Worm (Caenorhabditis elegans) whole organism, L1 larva: ENCODE data around the gene ZK154.4.
A peak's percentile ranks its signal among the peaks of the same experiment; 100 is the strongest.

ENCODE experiments used
- C04F5.9 ChIP-seq: sonication (generic microtip); optimal IDR thresholded peaks from 2 replicates; lab custom pipeline; 2016; ENCODE audit warnings: missing genetic modification characterization, missing compliant biosample characterization
- C16A3.4 ChIP-seq: fragments of 150-350 bp; optimal IDR thresholded peaks from 2 replicates; lab custom pipeline; 2014; ENCODE audit warnings: missing biosample characterization, missing genetic modification characterization
- C34B4.2 ChIP-seq: sonication (generic microtip); optimal IDR thresholded peaks from 2 replicates; lab custom pipeline; 2017; ENCODE audit warnings: mild to moderate bottlenecking, missing genetic modification characterization, missing compliant biosample characterization
- aha-1 ChIP-seq: fragments of 150-350 bp; optimal IDR thresholded peaks from 2 replicates; lab custom pipeline; 2014; ENCODE audit warnings: missing biosample characterization, missing genetic modification characterization
- aly-2 ChIP-seq: fragments of 150-350 bp; optimal IDR thresholded peaks from 2 replicates; lab custom pipeline; 2014; ENCODE audit warnings: missing biosample characterization, missing genetic modification characterization
- ama-1 ChIP-seq: fragments of 150-350 bp; optimal IDR thresholded peaks from 2 replicates; lab custom pipeline; 2014
- blmp-1 ChIP-seq: fragments of 150-350 bp; optimal IDR thresholded peaks from 2 replicates; lab custom pipeline; 2014; ENCODE audit warnings: missing biosample characterization, missing genetic modification characterization
- ceh-8 ChIP-seq: fragments of 200-800 bp; sonication (Bioruptor generic); optimal IDR thresholded peaks from 2 replicates; lab custom pipeline; 2018; ENCODE audit warnings: mild to moderate bottlenecking, missing genetic modification characterization, moderate library complexity, missing compliant biosample characterization
- ceh-88 ChIP-seq: fragments of 200-800 bp; sonication (Bioruptor generic); IDR thresholded peaks from 2 replicates; pipeline ENCODE4 v1.3.6; 2022; ENCODE audit warnings: missing genetic modification characterization, missing compliant biosample characterization
- ces-1 ChIP-seq: fragments of 150-350 bp; optimal IDR thresholded peaks from 2 replicates; lab custom pipeline; 2014; ENCODE audit warnings: missing biosample characterization, missing genetic modification reagents, missing genetic modification characterization
- dsc-1 ChIP-seq: sonication (generic microtip); optimal IDR thresholded peaks from 2 replicates; lab custom pipeline; 2016; ENCODE audit warnings: mild to moderate bottlenecking, missing genetic modification characterization, missing compliant biosample characterization
- egl-27 ChIP-seq, 2 experiments: fragments of 150-350 bp in 1 of 2; sonication (generic microtip); optimal IDR thresholded peaks; 3 replicates each; lab custom pipeline; 2017 to 2018; ENCODE audit warnings: missing biosample characterization in 2 of 2, missing genetic modification characterization in 2 of 2, missing genetic modification reagents in 2 of 2
- elt-3 ChIP-seq, 6 experiments: fragments of 150-350 bp in 1 of 6; sonication (generic microtip); optimal IDR thresholded peaks; 2 replicates each; lab custom pipeline; 2017 to 2018; ENCODE audit warnings: missing biosample characterization in 6 of 6, missing genetic modification characterization in 6 of 6, inconsistent platforms in 1 of 6
- fkh-10 ChIP-seq: sonication (generic microtip); optimal IDR thresholded peaks from 2 replicates; lab custom pipeline; 2017; ENCODE audit warnings: missing biosample characterization, missing genetic modification reagents, missing genetic modification characterization
- fkh-4 ChIP-seq: sonication (generic microtip); optimal IDR thresholded peaks from 2 replicates; lab custom pipeline; 2016; ENCODE audit warnings: missing compliant biosample characterization, missing genetic modification characterization, borderline replicate concordance
- fkh-8 ChIP-seq: sonication (generic microtip); optimal IDR thresholded peaks from 2 replicates; lab custom pipeline; 2016; ENCODE audit warnings: mild to moderate bottlenecking, missing genetic modification characterization, missing compliant biosample characterization
- fos-1 ChIP-seq: fragments of 150-350 bp; optimal IDR thresholded peaks from 2 replicates; lab custom pipeline; 2014; ENCODE audit warnings: missing biosample characterization, missing genetic modification characterization
- grh-1 ChIP-seq: fragments of 200-800 bp; sonication (Bioruptor generic); IDR thresholded peaks from 2 replicates; pipeline ENCODE4 v1.3.6; 2022; ENCODE audit warnings: missing genetic modification reagents, missing genetic modification characterization, missing compliant biosample characterization
- hpl-2 ChIP-seq: fragments of 150-350 bp; optimal IDR thresholded peaks from 2 replicates; lab custom pipeline; 2014; ENCODE audit warnings: missing biosample characterization, missing genetic modification reagents, missing genetic modification characterization
- irx-1 ChIP-seq: sonication (generic microtip); optimal IDR thresholded peaks from 2 replicates; lab custom pipeline; 2016; ENCODE audit warnings: missing genetic modification characterization, missing compliant biosample characterization
- isw-1 ChIP-seq: fragments of 200-800 bp; sonication (Bioruptor generic); IDR thresholded peaks from 2 replicates; pipeline ENCODE4 v1.3.6; 2022; ENCODE audit warnings: missing genetic modification characterization, missing compliant biosample characterization
- lin-35 ChIP-seq, 2 experiments: fragments of 150-350 bp; optimal IDR thresholded peaks; 2 replicates each; lab custom pipeline; 2014; ENCODE audit warnings: missing biosample characterization in 2 of 2, missing genetic modification characterization in 2 of 2, missing genetic modification reagents in 2 of 2
- lir-3 ChIP-seq: sonication (generic microtip); optimal IDR thresholded peaks from 2 replicates; lab custom pipeline; 2016; ENCODE audit warnings: mild to moderate bottlenecking, missing genetic modification characterization, moderate library complexity, missing compliant biosample characterization; ENCODE audit not compliant: poor library complexity
- mab-9 ChIP-seq: fragments of 200-800 bp; sonication (Bioruptor generic); IDR thresholded peaks from 2 replicates; pipeline ENCODE4 v1.3.6; 2022; ENCODE audit warnings: missing genetic modification reagents, missing genetic modification characterization, missing compliant biosample characterization
- mdl-1 ChIP-seq, 2 experiments: fragments of 150-350 bp; optimal IDR thresholded peaks; 2 replicates each; lab custom pipeline; 2014 to 2017; ENCODE audit warnings: missing biosample characterization in 2 of 2, missing genetic modification characterization in 2 of 2, inconsistent platforms in 1 of 2
- mef-2 ChIP-seq: fragments of 150-350 bp; optimal IDR thresholded peaks from 2 replicates; lab custom pipeline; 2014; ENCODE audit warnings: missing biosample characterization, missing genetic modification characterization
- nhr-11 ChIP-seq: fragments of 150-350 bp; optimal IDR thresholded peaks from 2 replicates; lab custom pipeline; 2014; ENCODE audit warnings: missing biosample characterization, missing genetic modification characterization
- nhr-12 ChIP-seq: sonication (generic microtip); optimal IDR thresholded peaks from 2 replicates; lab custom pipeline; 2017; ENCODE audit warnings: missing biosample characterization, missing genetic modification characterization
- nhr-20 ChIP-seq: sonication (generic microtip); optimal IDR thresholded peaks from 2 replicates; lab custom pipeline; 2016; ENCODE audit warnings: mild to moderate bottlenecking, missing genetic modification characterization, missing compliant biosample characterization
- nhr-237 ChIP-seq: fragments of 150-350 bp; optimal IDR thresholded peaks from 2 replicates; lab custom pipeline; 2014; ENCODE audit warnings: missing biosample characterization, missing genetic modification characterization
- nhr-76 ChIP-seq: sonication (generic microtip); optimal IDR thresholded peaks from 2 replicates; lab custom pipeline; 2017; ENCODE audit warnings: missing biosample characterization, missing genetic modification characterization
- pax-3 ChIP-seq: fragments of 200-800 bp; sonication (Bioruptor generic); optimal IDR thresholded peaks from 2 replicates; lab custom pipeline; 2018; ENCODE audit warnings: mild to moderate bottlenecking, missing genetic modification characterization, moderate library complexity, missing compliant biosample characterization
- pqm-1 ChIP-seq: sonication (generic microtip); optimal IDR thresholded peaks from 3 replicates; lab custom pipeline; 2017; ENCODE audit warnings: missing biosample characterization, missing genetic modification characterization
- rnt-1 ChIP-seq: sonication (generic microtip); optimal IDR thresholded peaks from 2 replicates; lab custom pipeline; 2016; ENCODE audit warnings: mild to moderate bottlenecking, missing genetic modification characterization, moderate library complexity, missing compliant biosample characterization
- skn-1 ChIP-seq: fragments of 150-350 bp; optimal IDR thresholded peaks from 2 replicates; lab custom pipeline; 2014; ENCODE audit warnings: missing biosample characterization, missing genetic modification characterization
- snu-23 ChIP-seq: sonication (generic microtip); optimal IDR thresholded peaks from 2 replicates; lab custom pipeline; 2016; ENCODE audit warnings: missing genetic modification characterization, missing compliant biosample characterization
- sox-4 ChIP-seq: sonication (generic microtip); optimal IDR thresholded peaks from 2 replicates; lab custom pipeline; 2016; ENCODE audit warnings: missing genetic modification characterization, missing compliant biosample characterization
- sptf-1 ChIP-seq: fragments of 150-350 bp; optimal IDR thresholded peaks from 2 replicates; lab custom pipeline; 2014; ENCODE audit warnings: missing biosample characterization, missing genetic modification characterization
- sup-37 ChIP-seq: fragments of 200-800 bp; sonication (Bioruptor generic); optimal IDR thresholded peaks from 2 replicates; lab custom pipeline; 2018; ENCODE audit warnings: mild to moderate bottlenecking, missing genetic modification characterization, missing compliant biosample characterization
- swsn-7 ChIP-seq: sonication (generic microtip); optimal IDR thresholded peaks from 2 replicates; lab custom pipeline; 2016; ENCODE audit warnings: missing genetic modification characterization, missing compliant biosample characterization
- tbx-2 ChIP-seq: sonication (generic microtip); optimal IDR thresholded peaks from 2 replicates; lab custom pipeline; 2016; ENCODE audit warnings: missing genetic modification characterization, missing compliant biosample characterization
- tlp-1 ChIP-seq: fragments of 150-350 bp; optimal IDR thresholded peaks from 2 replicates; lab custom pipeline; 2014; ENCODE audit warnings: missing biosample characterization, missing genetic modification characterization
- unc-130 ChIP-seq: fragments of 150-350 bp; optimal IDR thresholded peaks from 2 replicates; lab custom pipeline; 2017; ENCODE audit warnings: missing biosample characterization, missing genetic modification characterization, inconsistent platforms
- unc-30 ChIP-seq: sonication (generic microtip); optimal IDR thresholded peaks from 2 replicates; lab custom pipeline; 2017; ENCODE audit warnings: missing biosample characterization, missing genetic modification characterization
- unc-62 ChIP-seq: fragments of 150-350 bp; optimal IDR thresholded peaks from 2 replicates; lab custom pipeline; 2014; ENCODE audit warnings: missing biosample characterization, missing genetic modification reagents, missing genetic modification characterization
- unc-86 ChIP-seq: sonication (generic microtip); optimal IDR thresholded peaks from 2 replicates; lab custom pipeline; 2016; ENCODE audit warnings: missing genetic modification characterization, missing compliant biosample characterization
- unc-98 ChIP-seq: fragments of 200-800 bp; sonication (Bioruptor generic); IDR thresholded peaks from 2 replicates; pipeline ENCODE4 v1.3.6; 2022; ENCODE audit warnings: missing genetic modification characterization, missing compliant biosample characterization
- zag-1 ChIP-seq: fragments of 150-350 bp; optimal IDR thresholded peaks from 2 replicates; lab custom pipeline; 2014; ENCODE audit warnings: missing biosample characterization, missing genetic modification characterization

ZK154.4 gene

DNA sequence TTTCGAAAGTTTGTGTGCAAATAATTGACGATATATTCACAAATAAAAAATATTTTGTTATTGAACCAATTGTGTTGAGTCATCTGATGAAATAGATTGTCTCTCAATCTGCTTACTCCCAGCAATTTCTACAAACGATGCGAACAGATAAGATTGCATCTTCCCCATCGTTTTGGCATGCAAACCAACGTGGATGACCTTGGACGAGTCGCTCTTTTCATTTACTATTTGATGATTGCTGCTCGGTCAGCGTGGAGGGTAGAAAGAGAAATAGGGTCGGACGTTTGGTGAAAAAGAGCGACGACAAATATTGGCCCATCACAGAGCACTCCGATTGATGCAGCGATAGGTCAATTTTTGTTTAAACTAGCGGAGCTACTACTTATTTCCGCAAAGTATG lies 43.5 kb upstream of the ZK154.4 start (continued):
- TF ChIP-seq elt-3 (tag; optimal IDR thresholded peaks at IDR 0.05; lab: Kevin White, UChicago): peak in 4 of 6 experiments; percentile 38 to 59 (median 53)
- TF ChIP-seq zag-1: no peak
- TF ChIP-seq ceh-8 (GFP tag; lab: Kevin White, UChicago): no peak
- no peak for TF ChIP-seq sup-37 (GFP tag; lab: Kevin White, UChicago)
- TF ChIP-seq rnt-1 (tag; lab: Kevin White, UChicago): peak; percentile 36
- TF ChIP-seq irx-1 (tag; lab: Kevin White, UChicago): no peak
- peak; percentile 70 for TF ChIP-seq ama-1 (lab: Kevin White, UChicago)
- TF ChIP-seq skn-1 (tag; lab: Kevin White, UChicago): peak; percentile 30
- peak; percentile 29 for TF ChIP-seq unc-130 (tag; lab: Kevin White, UChicago)
- TF ChIP-seq ces-1 (GFP tag; lab: Kevin White, UChicago): no peak
- TF ChIP-seq pqm-1 (tag; lab: Kevin White, UChicago): no peak
- peak in 1 of 2 experiments; percentile 46 for TF ChIP-seq mdl-1 (tag; optimal IDR thresholded peaks at IDR 0.05; lab: Kevin White, UChicago)
- no peak for TF ChIP-seq dsc-1 (tag; lab: Kevin White, UChicago)
- TF ChIP-seq swsn-7 (tag; lab: Kevin White, UChicago): peak; percentile 14
- peak; percentile 63 for TF ChIP-seq snu-23 (GFP tag; lab: Kevin White, UChicago)
- TF ChIP-seq hpl-2: peak; percentile 26
- TF ChIP-seq nhr-12 (tag; lab: Kevin White, UChicago): no peak
- peak; percentile 7 for TF ChIP-seq fos-1 (tag; lab: Kevin White, UChicago)
- no peak for TF ChIP-seq unc-62
- TF ChIP-seq nhr-20 (tag; lab: Kevin White, UChicago): peak; percentile 65
- TF ChIP-seq sox-4 (tag; lab: Kevin White, UChicago): no peak
- TF ChIP-seq C16A3.4 (tag; lab: Kevin White, UChicago): peak; percentile 11
- TF ChIP-seq tbx-2 (tag; lab: Kevin White, UChicago): peak; percentile 30
- TF ChIP-seq nhr-76 (tag; lab: Kevin White, UChicago): peak; percentile 5
- no peak for TF ChIP-seq C04F5.9 (tag; lab: Kevin White, UChicago)
- peak in 1 of 2 experiments; percentile 19 for TF ChIP-seq egl-27 (tag; optimal IDR thresholded peaks at IDR 0.05; lab: Kevin White, UChicago)
- TF ChIP-seq lin-35 (GFP tag; optimal IDR thresholded peaks at IDR 0.05; lab: Kevin White, UChicago): peak in 1 of 2 experiments; percentile 14

DNA sequence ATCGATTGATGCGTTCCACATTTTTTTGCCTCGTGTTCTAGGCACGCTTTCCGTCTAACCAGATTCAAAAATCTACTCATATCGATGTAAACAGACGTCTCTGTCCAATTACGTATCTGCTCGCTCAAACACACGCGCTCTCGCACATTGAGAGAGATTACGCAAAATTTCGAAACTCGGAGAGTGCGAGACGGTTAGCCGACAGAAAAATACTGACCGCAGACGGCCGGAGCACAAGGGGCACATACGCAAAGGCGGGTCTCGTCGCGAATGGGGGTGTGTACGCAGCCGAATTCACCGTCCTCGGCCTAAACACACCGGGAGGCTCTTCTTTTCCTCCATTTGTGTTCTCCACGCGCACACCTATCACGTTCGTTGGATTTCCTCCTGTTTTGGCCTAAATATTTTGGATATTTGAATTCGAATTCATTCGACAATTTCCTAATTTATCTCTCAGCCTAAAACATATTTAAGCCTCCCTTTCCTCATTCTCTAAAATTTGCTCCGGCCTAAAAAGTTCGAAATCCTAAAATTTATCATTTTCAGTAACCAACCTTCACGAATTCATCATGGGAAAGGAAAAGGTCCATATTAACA lies 41.0 kb upstream of the ZK154.4 start, which contains the start of gene eef-1A.2:
eef-1A.2 (plus strand) TSS at position 547 of the 597 bp plus-strand sequence.
- TF ChIP-seq C34B4.2 (tag; lab: Kevin White, UChicago): no peak
- TF ChIP-seq pax-3 (tag; lab: Kevin White, UChicago): peak; percentile 95
- TF ChIP-seq nhr-12 (tag; lab: Kevin White, UChicago): no peak
- no peak for TF ChIP-seq sptf-1
- peak; percentile 89 for TF ChIP-seq C16A3.4 (tag; lab: Kevin White, UChicago)
- peak; percentile 82 to 92 for TF ChIP-seq lin-35 (GFP tag; optimal IDR thresholded peaks at IDR 0.05; lab: Kevin White, UChicago)
- peak; percentile 94 for TF ChIP-seq nhr-237 (tag; lab: Kevin White, UChicago)
- peak; percentile 77 for TF ChIP-seq ceh-88 (GFP tag; lab: Robert Waterston, UW)
- peak; percentile 86 for TF ChIP-seq irx-1 (tag; lab: Kevin White, UChicago)
- peak; percentile 76 for TF ChIP-seq aly-2
- peak; percentile 83 for TF ChIP-seq unc-130 (tag; lab: Kevin White, UChicago)
- no peak for TF ChIP-seq tlp-1
- peak; percentile 97 for TF ChIP-seq nhr-20 (tag; lab: Kevin White, UChicago)
- peak; percentile 76 for TF ChIP-seq aha-1
- TF ChIP-seq unc-62: no peak
- TF ChIP-seq grh-1: peak; percentile 91
- TF ChIP-seq mab-9 (GFP tag; lab: Robert Waterston, UW): peak; percentile 78
- peak; percentile 74 for TF ChIP-seq nhr-11
- peak; percentile 95 for TF ChIP-seq mef-2 (tag; lab: Kevin White, UChicago)
- TF ChIP-seq elt-3 (tag; optimal IDR thresholded peaks at IDR 0.05; lab: Kevin White, UChicago): peak in 3 of 6 experiments; percentile 89 to 98 (median 92)
- TF ChIP-seq C04F5.9 (tag; lab: Kevin White, UChicago): peak; percentile 68
- TF ChIP-seq mdl-1 (tag; optimal IDR thresholded peaks at IDR 0.05; lab: Kevin White, UChicago): peak; percentile 72 to 98
- TF ChIP-seq lir-3 (tag; lab: Kevin White, UChicago): peak; percentile 79
- TF ChIP-seq fkh-8 (tag; lab: Kevin White, UChicago): peak; percentile 99
- TF ChIP-seq blmp-1 (tag; lab: Kevin White, UChicago): peak; percentile 55
- peak; percentile 91 for TF ChIP-seq unc-86
- TF ChIP-seq egl-27 (tag; optimal IDR thresholded peaks at IDR 0.05; lab: Kevin White, UChicago): peak; percentile 78 to 95
- peak; percentile 44 for TF ChIP-seq ces-1 (GFP tag; lab: Kevin White, UChicago)
- TF ChIP-seq skn-1 (tag; lab: Kevin White, UChicago): peak; percentile 98
- peak; percentile 61; the same call in 1 of the 2 replicates for TF ChIP-seq unc-98 (GFP tag; lab: Robert Waterston, UW)
- peak; percentile 29 for TF ChIP-seq fkh-4 (tag; lab: Kevin White, UChicago)
- TF ChIP-seq isw-1 (GFP tag; lab: Robert Waterston, UW): peak; percentile 95
- TF ChIP-seq sup-37 (GFP tag; lab: Kevin White, UChicago): peak; percentile 76
- TF ChIP-seq fkh-10 (GFP tag; lab: Kevin White, UChicago): peak; percentile 98
- no peak for TF ChIP-seq nhr-76 (tag; lab: Kevin White, UChicago)
- no peak for TF ChIP-seq unc-30 (tag; lab: Kevin White, UChicago)
